Worm (Caenorhabditis elegans) whole organism, dauer: ENCODE data around the gene vha-13.
"Not testable (repeated sequence)": the region's sequence is repeated elsewhere in the genome, so short reads cannot be mapped to it uniquely, and the experiment has no call there.

Source experiments
- unc-62 ChIP-seq: sonication (generic microtip); optimal IDR thresholded peaks from 2 replicates; lab custom pipeline; 2017; ENCODE audit warnings: missing biosample characterization, missing genetic modification reagents, missing genetic modification characterization

vha-13 gene

DNA sequence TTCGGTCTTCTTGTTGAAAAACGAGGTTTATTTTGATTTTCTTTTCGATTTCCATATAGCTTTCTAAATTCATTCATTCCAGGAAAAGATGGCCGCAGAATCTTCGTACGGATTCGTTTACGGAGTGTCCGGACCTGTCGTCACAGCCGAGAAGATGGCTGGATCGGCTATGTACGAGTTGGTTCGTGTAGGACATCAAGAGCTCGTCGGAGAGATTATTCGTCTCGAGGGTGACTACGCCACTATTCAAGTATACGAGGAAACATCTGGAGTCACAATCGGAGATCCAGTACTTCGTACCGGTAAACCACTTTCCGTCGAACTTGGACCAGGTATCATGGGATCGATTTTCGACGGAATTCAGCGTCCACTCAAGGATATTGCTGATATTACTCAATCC is at the start of gene vha-13:
TSS of gene vha-13 (plus strand) at position 81 of the 400 bp plus-strand sequence.
- no peak for TF ChIP-seq unc-62

DNA sequence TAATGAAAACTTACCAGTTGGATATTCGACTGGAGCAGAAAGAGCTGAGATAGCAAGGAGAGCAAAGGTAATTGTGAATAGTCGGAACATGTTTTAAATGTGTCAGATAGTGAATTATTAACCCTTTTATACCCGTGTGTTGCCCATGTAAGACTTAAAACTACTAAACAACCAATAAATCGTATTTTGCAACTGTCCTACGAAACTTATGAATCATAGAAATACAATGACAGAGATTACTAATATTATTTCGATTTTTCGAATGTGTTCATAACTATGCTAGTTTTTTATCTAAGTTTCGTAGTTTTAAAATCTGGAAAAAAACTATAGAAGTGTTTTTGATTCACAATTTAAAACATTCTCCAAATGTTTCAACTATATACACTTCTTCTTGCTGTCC is 44.7 kb upstream of the vha-13 start, which contains the start of gene spig-4:
TSS of gene spig-4 (minus strand) at position 101 of the 400 bp plus-strand sequence.
- TF ChIP-seq unc-62, result not testable (repeated sequence)

- TF ChIP-seq unc-62, result not testable (repeated sequence)
These were observed 43.3 kb upstream of the vha-13 start, which contains the start of gene spig-5 for ce11 chrV:14308164-14308563. Gene spig-5 (plus strand): TSS chrV:14308464.

DNA sequence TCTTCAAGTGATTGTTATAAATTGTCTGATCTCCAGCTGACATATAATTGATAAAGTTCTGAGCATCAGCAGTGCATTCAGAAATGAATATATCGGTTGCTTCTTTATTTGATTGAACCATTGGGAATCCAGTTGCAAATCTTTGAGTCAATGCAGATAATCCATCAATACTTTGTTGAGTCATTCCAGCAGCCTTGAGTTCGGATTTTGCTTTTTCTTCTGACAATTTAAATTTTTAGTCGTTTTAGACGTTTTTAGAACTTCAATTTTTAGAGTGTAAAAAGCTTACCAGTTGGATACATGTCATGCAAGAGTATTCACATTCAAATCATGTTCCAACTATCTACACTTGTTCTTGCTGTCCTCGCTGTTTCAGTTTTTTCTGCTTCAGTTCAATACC is 41.9 kb upstream of the vha-13 start, which contains the start of gene F14D7.14:
TSS of gene F14D7.14 (plus strand) at position 301 of the 400 bp plus-strand sequence.
- TF ChIP-seq unc-62, result not testable (repeated sequence)

- no peak for TF ChIP-seq unc-62
These were observed 40.4 kb upstream of the vha-13 start, which contains the start of gene ddn-3 for ce11 chrV:14311115-14311514. Gene ddn-3 (minus strand): TSS chrV:14311215.

- TF ChIP-seq unc-62, result no peak
These were observed 38.8 kb upstream of the vha-13 start, which contains the start of gene F14D7.8 for ce11 chrV:14312695-14313094. Gene F14D7.8 (minus strand): TSS chrV:14312795.

- no peak for TF ChIP-seq unc-62
These were observed 37.3 kb upstream of the vha-13 start, which contains the start of gene F47B8.1 for ce11 chrV:14314236-14314635. Gene F47B8.1 (minus strand): TSS chrV:14314336.

ce11 chrV:14316525-14316924 is 35.0 kb upstream of the vha-13 start, which contains the start of gene F47B8.2:
Gene F47B8.2 (minus strand): TSS chrV:14316625.
- TF ChIP-seq unc-62, result no peak

DNA sequence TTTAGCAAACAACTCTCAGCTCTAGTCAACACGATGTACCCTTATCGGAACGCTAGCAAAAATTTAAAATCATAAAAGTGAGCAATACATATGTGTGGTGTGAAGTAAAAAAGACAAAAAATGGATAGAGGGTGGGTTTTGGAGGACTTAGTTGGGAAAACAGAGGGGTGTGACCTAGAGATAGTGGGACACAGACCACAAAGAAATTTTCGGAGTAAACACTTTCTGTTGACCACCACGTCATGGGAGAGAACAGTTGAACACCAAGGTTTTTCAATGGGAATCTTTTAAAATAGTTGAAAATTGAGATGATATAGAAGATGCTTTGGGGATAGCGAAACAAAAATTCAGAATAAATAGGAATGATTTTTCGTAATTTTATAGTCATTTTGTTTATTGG is 34.3 kb upstream of the vha-13 start:
- TF ChIP-seq unc-62, result no peak

- no peak for TF ChIP-seq unc-62
These were observed 33.9 kb upstream of the vha-13 start for ce11 chrV:14317621-14318020.

DNA sequence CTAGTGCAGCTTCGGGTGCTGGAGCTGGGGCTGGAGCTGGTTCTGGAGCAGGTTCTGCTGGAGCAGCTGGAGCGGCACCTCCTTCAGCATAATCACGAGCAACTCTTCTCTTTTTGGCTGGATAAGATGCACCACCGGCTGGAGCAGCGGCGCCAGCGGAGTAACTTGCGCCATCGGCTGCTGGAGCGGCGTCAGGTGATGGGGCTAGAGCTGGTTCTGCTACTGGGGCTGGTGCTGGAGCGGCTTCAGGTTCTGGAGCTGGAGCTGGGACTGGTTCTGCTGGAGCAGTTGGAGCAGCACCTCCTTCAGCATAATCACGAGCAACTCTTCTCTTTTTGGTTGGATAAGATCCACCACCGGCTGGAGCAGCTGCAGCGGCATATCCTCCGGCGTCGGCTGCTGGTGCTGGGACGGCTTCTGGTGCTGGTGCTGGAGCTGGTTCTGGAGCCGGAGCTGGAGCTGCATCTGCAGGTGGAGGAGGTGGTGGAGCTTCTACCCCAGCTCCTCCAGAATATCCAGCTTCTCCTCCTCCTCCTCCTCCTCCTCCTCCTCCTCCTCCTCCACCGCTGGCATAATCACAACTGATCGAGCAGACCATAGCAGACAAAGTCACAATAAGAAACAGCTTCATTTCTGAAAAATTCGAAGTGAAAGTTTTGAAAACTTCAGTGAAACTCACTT is 32.3 kb upstream of the vha-13 start, which contains the start of gene F47B8.13:
TSS of gene F47B8.13 (minus strand) at position 631 of the 681 bp plus-strand sequence.
- no peak for TF ChIP-seq unc-62

DNA sequence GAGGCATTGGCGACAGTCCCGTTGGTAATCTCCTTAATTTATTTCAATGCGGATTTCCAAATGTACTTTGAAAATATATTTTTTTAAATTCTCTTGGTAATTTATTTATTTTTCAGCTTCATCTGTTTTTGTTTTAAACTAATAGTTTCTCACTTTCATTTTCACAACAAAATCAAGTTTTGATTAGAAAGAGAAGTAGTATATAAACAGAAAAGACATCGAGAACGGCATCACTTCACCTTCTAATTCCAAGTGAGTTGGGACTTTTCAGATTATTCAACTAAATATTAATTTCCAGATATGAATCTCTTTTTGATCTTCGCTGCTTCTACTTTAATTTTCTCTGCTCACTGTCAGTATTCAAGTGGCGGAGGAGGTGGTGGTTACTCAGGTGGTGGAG is 31.3 kb upstream of the vha-13 start, which contains the start of gene F47B8.14:
TSS of gene F47B8.14 (plus strand) at position 301 of the 400 bp plus-strand sequence.
- TF ChIP-seq unc-62, result no peak

ce11 chrV:14320730-14321319 is 30.7 kb upstream of the vha-13 start:
- TF ChIP-seq unc-62, result no peak

- TF ChIP-seq unc-62, result no peak
These were observed 28.8 kb upstream of the vha-13 start, which contains the start of gene F47B8.3 for ce11 chrV:14322743-14323142. Gene F47B8.3 (minus strand): TSS chrV:14323003.

- no peak for TF ChIP-seq unc-62
These were observed 26.7 kb upstream of the vha-13 start, which contains the start of the genes F47B8.4 and F47B8.18 for ce11 chrV:14324502-14325467. Gene F47B8.4 (minus strand): TSS chrV:14324673. Gene F47B8.18 (minus strand): TSS chrV:14325464.

DNA sequence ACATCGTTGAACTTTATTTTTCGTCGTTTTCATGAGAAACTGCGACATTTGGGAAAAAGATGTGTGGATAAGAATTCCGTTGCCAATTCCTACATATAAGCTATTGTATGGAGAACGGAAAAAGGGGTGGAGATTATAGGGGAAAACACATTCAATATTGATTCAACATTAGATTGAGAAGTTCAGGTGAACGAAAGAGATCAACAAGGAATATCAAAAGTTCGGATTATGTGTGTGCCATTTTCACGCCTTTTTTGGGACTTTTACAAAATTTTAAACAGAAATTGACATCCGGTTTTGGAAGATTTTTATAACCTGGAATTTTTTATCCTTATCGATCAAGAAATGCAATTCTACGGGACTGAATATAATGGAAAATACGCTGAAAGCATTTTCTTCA is 23.7 kb upstream of the vha-13 start, which contains the start of gene F47B8.5:
TSS of gene F47B8.5 (minus strand) at position 101 of the 400 bp plus-strand sequence.
- no peak for TF ChIP-seq unc-62
